Worm (Caenorhabditis elegans): ENCODE data around the gene F43C11.1.

F43C11.1 gene

ce11 chrII:2341515-2341914 lies 15.4 kb upstream of the F43C11.1 start, which contains the start of gene enri-1:
Gene enri-1, minus strand, starts transcription at chrII:2341615.
- TF ChIP-seq nhr-20 (tag; optimal IDR thresholded peaks at IDR 0.05) = no peak
- TF ChIP-seq irx-1 (tag; optimal IDR thresholded peaks at IDR 0.05) = no peak
- TF ChIP-seq vab-15 (tag; optimal IDR thresholded peaks at IDR 0.05) = no peak
- no peak for TF ChIP-seq ceh-63 (GFP tag; optimal IDR thresholded peaks at IDR 0.05)
- no peak for TF ChIP-seq rnt-1 (tag; optimal IDR thresholded peaks at IDR 0.05)
- no peak for TF ChIP-seq mdl-1 (tag; optimal IDR thresholded peaks at IDR 0.05)
- TF ChIP-seq pax-3 (tag; optimal IDR thresholded peaks at IDR 0.05) = no peak
- TF ChIP-seq sptf-1 (tag; optimal IDR thresholded peaks at IDR 0.05) = no peak
- no peak for TF ChIP-seq fkh-4 (tag; optimal IDR thresholded peaks at IDR 0.05; ENCODE audit: borderline replicate concordance)
- no peak for TF ChIP-seq hpl-2 (GFP tag; optimal IDR thresholded peaks at IDR 0.05)
- TF ChIP-seq lsy-2 (tag; optimal IDR thresholded peaks at IDR 0.05) = no peak
- no peak for TF ChIP-seq mab-9 (GFP tag; IDR thresholded peaks at IDR 0.05)
- TF ChIP-seq ces-1 (GFP tag; optimal IDR thresholded peaks at IDR 0.05) = no peak
- TF ChIP-seq lir-3 (tag; optimal IDR thresholded peaks at IDR 0.05; ENCODE audit: poor library complexity) = no peak
- no peak for TF ChIP-seq elt-2 (tag; optimal IDR thresholded peaks at IDR 0.05)
- TF ChIP-seq pqm-1 (tag; optimal IDR thresholded peaks at IDR 0.05) = no peak
- no peak for TF ChIP-seq nhr-84 (tag; optimal IDR thresholded peaks at IDR 0.05)

ce11 chrII:2342004-2342479 lies 14.9 kb upstream of the F43C11.1 start, which contains the start of gene F43C11.6:
Gene F43C11.6, plus strand, starts transcription at chrII:2342429.
- TF ChIP-seq ceh-8 (GFP tag; optimal IDR thresholded peaks at IDR 0.05) = no peak
- TF ChIP-seq F16B12.6 (tag; optimal IDR thresholded peaks at IDR 0.05) = peak; percentile 48
- peak; percentile 37 to 73 for TF ChIP-seq lsy-2 (tag; optimal IDR thresholded peaks at IDR 0.05)
- peak; percentile 8 for TF ChIP-seq xbp-1 (tag; optimal IDR thresholded peaks at IDR 0.05)
- TF ChIP-seq ama-1 (optimal IDR thresholded peaks at IDR 0.05) = no peak
- peak; percentile 55 to 63 for TF ChIP-seq efl-1 (optimal IDR thresholded peaks at IDR 0.05)
- peak; percentile 58 to 95 for TF ChIP-seq efl-1 (GFP tag; optimal IDR thresholded peaks at IDR 0.05 in 1 of 2)
- TF ChIP-seq hlh-17 (GFP tag; optimal IDR thresholded peaks at IDR 0.05; ENCODE audit: borderline replicate concordance) = no peak
- peak; percentile 35 to 76 (median 37) for TF ChIP-seq dpl-1 (GFP tag; optimal IDR thresholded peaks at IDR 0.05)
- no peak for TF ChIP-seq snpc-4 (tag; optimal IDR thresholded peaks at IDR 0.05)
- peak; percentile 49 to 77 for TF ChIP-seq lin-35 (GFP tag; optimal IDR thresholded peaks at IDR 0.05)
- no peak for TF ChIP-seq nhr-19 (GFP tag; conservative IDR thresholded peaks at IDR 0.05)
- TF ChIP-seq nhr-20 (tag; optimal IDR thresholded peaks at IDR 0.05) = peak; percentile 1
- TF ChIP-seq rnt-1 (tag; optimal IDR thresholded peaks at IDR 0.05) = peak; percentile 81
- peak; percentile 55 for TF ChIP-seq C16A3.4 (tag; optimal IDR thresholded peaks at IDR 0.05)
- TF ChIP-seq unc-98 (GFP tag; IDR thresholded peaks at IDR 0.05) = no peak
- no peak for TF ChIP-seq sox-4 (tag; optimal IDR thresholded peaks at IDR 0.05)
- no peak for TF ChIP-seq aha-1 (tag; optimal IDR thresholded peaks at IDR 0.05)
- TF ChIP-seq irx-1 (tag; optimal IDR thresholded peaks at IDR 0.05) = no peak
- TF ChIP-seq swsn-7 (tag; optimal IDR thresholded peaks at IDR 0.05) = peak; percentile 7
- TF ChIP-seq ceh-82 (tag; optimal IDR thresholded peaks at IDR 0.05) = peak in 2 of 3 experiments; percentile 8 to 54
- TF ChIP-seq mdl-1 (tag; optimal IDR thresholded peaks at IDR 0.05) = peak in 1 of 2 experiments; percentile 36
- TF ChIP-seq lin-15B (tag; optimal IDR thresholded peaks at IDR 0.05) = peak; percentile 27
- TF ChIP-seq mep-1 (tag; optimal IDR thresholded peaks at IDR 0.05) = no peak
- peak; percentile 23 for TF ChIP-seq skn-1 (tag; optimal IDR thresholded peaks at IDR 0.05)
- no peak for TF ChIP-seq unc-86 (tag; optimal IDR thresholded peaks at IDR 0.05)
- TF ChIP-seq blmp-1 (tag; optimal IDR thresholded peaks at IDR 0.05) = no peak
- no peak for TF ChIP-seq hpl-2 (GFP tag; optimal IDR thresholded peaks at IDR 0.05)
- peak; percentile 25 for TF ChIP-seq lin-13 (GFP tag; optimal IDR thresholded peaks at IDR 0.05)
- no peak for TF ChIP-seq ets-5 (GFP tag; IDR thresholded peaks at IDR 0.05)
- no peak for TF ChIP-seq ceh-90 (tag; optimal IDR thresholded peaks at IDR 0.05)
